Worm (Caenorhabditis elegans) whole organism, L4/young adult: ENCODE data around the gene C29F5.8.

Experiments used
- W03F9.2 ChIP-seq: fragments of 150-350 bp; optimal IDR thresholded peaks from 2 replicates; lab custom pipeline; 2014; ENCODE audit warnings: missing biosample characterization, missing genetic modification characterization
- dao-5 ChIP-seq: sonication (generic microtip); optimal IDR thresholded peaks from 2 replicates; lab custom pipeline; 2016; ENCODE audit warnings: missing genotype, missing genetic modification characterization, moderate library complexity, missing compliant biosample characterization
- him-1 ChIP-seq: sonication (generic microtip); optimal IDR thresholded peaks from 2 replicates; lab custom pipeline; 2016; ENCODE audit warnings: missing genotype, missing genetic modification reagents, missing genetic modification characterization, missing compliant biosample characterization

Gene C29F5.8

ce11 chrII:6288104-6288503, 18.1 kb upstream of the C29F5.8 start:
- TF ChIP-seq him-1 (tag; lab: Kevin White, UChicago) (no peak), dao-5 (no peak), W03F9.2 (tag; lab: Kevin White, UChicago) (no peak)

- TF ChIP-seq him-1 (tag; lab: Kevin White, UChicago) (no peak), dao-5 (no peak), W03F9.2 (tag; lab: Kevin White, UChicago) (no peak)
Observed at ce11 chrII:6290047-6290582, 16.1 kb upstream of the C29F5.8 start, which contains the start of gene upb-1. Gene upb-1 (minus strand): TSS chrII:6290097.

- no peak for TF ChIP-seq him-1 (tag; lab: Kevin White, UChicago)
- no peak for TF ChIP-seq W03F9.2 (tag; lab: Kevin White, UChicago)
- no peak for TF ChIP-seq dao-5
Observed at ce11 chrII:6292527-6292926, 13.7 kb upstream of the C29F5.8 start, which contains the start of gene nyn-3. Gene nyn-3 (minus strand): TSS chrII:6292627.

ce11 chrII:6294261-6294660, 12.0 kb upstream of the C29F5.8 start, which contains the start of gene mps-1:
Gene mps-1 (minus strand): TSS chrII:6294361.
- TF ChIP-seq W03F9.2 (tag; lab: Kevin White, UChicago) = no peak
- no peak for TF ChIP-seq him-1 (tag; lab: Kevin White, UChicago)
- no peak for TF ChIP-seq dao-5

- no peak for TF ChIP-seq dao-5
- TF ChIP-seq W03F9.2 (tag; lab: Kevin White, UChicago) = no peak
- no peak for TF ChIP-seq him-1 (tag; lab: Kevin White, UChicago)
Observed at ce11 chrII:6303209-6303740, 3.0 kb upstream of the C29F5.8 start, which contains the start of gene C29F5.1. Gene C29F5.1 (plus strand): TSS chrII:6303525.

ce11 chrII:6309198-6309597, 3.0 kb downstream of the C29F5.8 start, which contains the start of gene glb-10:
Gene glb-10 (minus strand): TSS chrII:6309298.
- TF ChIP-seq W03F9.2 (tag; lab: Kevin White, UChicago) (no peak), dao-5 (no peak), him-1 (tag; lab: Kevin White, UChicago) (no peak)

- no peak for TF ChIP-seq him-1 (tag; lab: Kevin White, UChicago)
- no peak for TF ChIP-seq dao-5
- no peak for TF ChIP-seq W03F9.2 (tag; lab: Kevin White, UChicago)
Observed at ce11 chrII:6311459-6311858, 5.2 kb downstream of the C29F5.8 start.

- TF ChIP-seq him-1 (tag; lab: Kevin White, UChicago) (no peak), W03F9.2 (tag; lab: Kevin White, UChicago) (no peak), dao-5 (no peak)
Observed at ce11 chrII:6311888-6312287, 5.7 kb downstream of the C29F5.8 start.

- TF ChIP-seq dao-5 (no peak), W03F9.2 (tag; lab: Kevin White, UChicago) (peak; percentile 38)
Observed at ce11 chrII:6320655-6321388, 14.6 kb downstream of the C29F5.8 start, which contains the start of gene efr-3. Gene efr-3 (minus strand): TSS chrII:6321159.

- TF ChIP-seq dao-5 (no peak), him-1 (tag; lab: Kevin White, UChicago) (no peak), W03F9.2 (tag; lab: Kevin White, UChicago) (no peak)
Observed at ce11 chrII:6322081-6322480, 15.9 kb downstream of the C29F5.8 start.

- TF ChIP-seq dao-5 (no peak), him-1 (tag; lab: Kevin White, UChicago) (no peak), W03F9.2 (tag; lab: Kevin White, UChicago) (no peak)
Observed at ce11 chrII:6322979-6323378, 16.8 kb downstream of the C29F5.8 start, which contains the start of gene C32D5.4. Gene C32D5.4 (minus strand): TSS chrII:6323079.

ce11 chrII:6324086-6324485, 17.9 kb downstream of the C29F5.8 start, which contains the start of gene sma-6:
Gene sma-6 (plus strand): TSS chrII:6324484.
- TF ChIP-seq W03F9.2 (tag; lab: Kevin White, UChicago) = no peak

ce11 chrII:6327317-6327716, 21.1 kb downstream of the C29F5.8 start:
- TF ChIP-seq him-1 (tag; lab: Kevin White, UChicago) (no peak), dao-5 (no peak), W03F9.2 (tag; lab: Kevin White, UChicago) (no peak)

ce11 chrII:6328672-6329071, 22.4 kb downstream of the C29F5.8 start:
- TF ChIP-seq dao-5 = no peak
- TF ChIP-seq him-1 (tag; lab: Kevin White, UChicago) = no peak
- TF ChIP-seq W03F9.2 (tag; lab: Kevin White, UChicago) = no peak
